Fruit fly (Drosophila melanogaster): ENCODE results near the gene CG42613.

The CG42613 gene

dm6 chr3R:18928346-18928917 lies 564 bp upstream of the CG42613 start, which contains the start of gene Mpc1 (continued):
- TF ChIP-seq CG13624 (GFP tag; optimal IDR thresholded peaks at IDR 0.05) (peak; percentile 1), jumu (GFP tag; optimal IDR thresholded peaks at IDR 0.05) (no peak), HLH3B (GFP tag; IDR thresholded peaks at IDR 0.05) (no peak), Eip74EF (GFP tag; optimal IDR thresholded peaks at IDR 0.05) (no peak), CG1792 (GFP tag; optimal IDR thresholded peaks at IDR 0.05) (no peak), CG8478 (optimal IDR thresholded peaks at IDR 0.05) (no peak), sima (GFP tag; optimal IDR thresholded peaks at IDR 0.05) (no peak), chn (GFP tag; optimal IDR thresholded peaks at IDR 0.05) (no peak), Ets97D (GFP tag; optimal IDR thresholded peaks at IDR 0.05) (no peak), Tbp (GFP tag; optimal IDR thresholded peaks at IDR 0.05) (no peak), CG11504 (tag; optimal IDR thresholded peaks at IDR 0.05) (peak; percentile 52), schlank (tag; optimal IDR thresholded peaks at IDR 0.05) (no peak), run (tag; optimal IDR thresholded peaks at IDR 0.05) (no peak), CG6654 (GFP tag; optimal IDR thresholded peaks at IDR 0.05) (no peak), ac (GFP tag; optimal IDR thresholded peaks at IDR 0.05) (no peak), Meics (GFP tag; optimal IDR thresholded peaks at IDR 0.05) (no peak), ci (GFP tag; IDR thresholded peaks at IDR 0.05) (peak; percentile 37; the same call in 1 of the 3 replicates), CG6683 (GFP tag; optimal IDR thresholded peaks at IDR 0.05) (no peak), CG2875 (GFP tag; optimal IDR thresholded peaks at IDR 0.05) (no peak), luna (GFP tag; optimal IDR thresholded peaks at IDR 0.05) (no peak), chm (GFP tag; IDR thresholded peaks at IDR 0.05) (no peak), CG4360 (GFP tag; IDR thresholded peaks at IDR 0.05) (peak; percentile 97), CG6272 (GFP tag; IDR thresholded peaks at IDR 0.05) (peak; percentile 53; the same call in 1 of the 2 replicates), lbe (GFP tag; optimal IDR thresholded peaks at IDR 0.05) (no peak), yki (optimal IDR thresholded peaks at IDR 0.05) (no peak), nerfin-1 (tag; optimal IDR thresholded peaks at IDR 0.05) (no peak), CG16863 (GFP tag; optimal IDR thresholded peaks at IDR 0.05) (no peak), CG13775 (GFP tag; optimal IDR thresholded peaks at IDR 0.05) (no peak), gcm (GFP tag; optimal IDR thresholded peaks at IDR 0.05) (no peak), CG12391 (tag; optimal IDR thresholded peaks at IDR 0.05) (peak; percentile 57), amos (GFP tag; IDR thresholded peaks at IDR 0.05; ENCODE audit: partially characterized antibody) (peak; percentile 85; the same call in 1 of the 2 replicates), slp2 (GFP tag; optimal IDR thresholded peaks at IDR 0.05) (no peak), E2f2 (GFP tag; IDR thresholded peaks at IDR 0.05) (peak; percentile 72), sqz (GFP tag; optimal IDR thresholded peaks at IDR 0.05) (peak; percentile 57), CG16813 (GFP tag; IDR thresholded peaks at IDR 0.05; ENCODE audit: partially characterized antibody) (peak; percentile 77), unpg (GFP tag; optimal IDR thresholded peaks at IDR 0.05) (no peak), Aef1 (GFP tag; IDR thresholded peaks at IDR 0.05) (peak; percentile 8; the same call in 1 of the 3 replicates), CG6254 (GFP tag; optimal IDR thresholded peaks at IDR 0.05) (no peak), CG32767 (GFP tag; IDR thresholded peaks at IDR 0.05) (no peak), mld (GFP tag; IDR thresholded peaks at IDR 0.05; ENCODE audit: partially characterized antibody) (peak; percentile 53; the same call in 2 of the 3 replicates), TFAM (GFP tag; optimal IDR thresholded peaks at IDR 0.05) (no peak), CG34376 (GFP tag; optimal IDR thresholded peaks at IDR 0.05) (peak; percentile 29), CG10366 (GFP tag; IDR thresholded peaks at IDR 0.05) (peak; percentile 20; the same call in 1 of the 2 replicates), oc (tag; optimal IDR thresholded peaks at IDR 0.05) (no peak), CG4282 (GFP tag; optimal IDR thresholded peaks at IDR 0.05) (no peak), vvl (GFP tag; IDR thresholded peaks at IDR 0.05) (no peak; the same call in 1 of the 2 replicates), E2f1 (GFP tag; IDR thresholded peaks at IDR 0.05) (no peak), Poxn (GFP tag; IDR thresholded peaks at IDR 0.05) (no peak), dan (GFP tag; IDR thresholded peaks at IDR 0.05) (no peak), croc (GFP tag; conservative IDR thresholded peaks at IDR 0.05) (no peak), CG14710 (tag; optimal IDR thresholded peaks at IDR 0.05) (peak; percentile 73)
